Fruit fly (Drosophila melanogaster) whole organism, adult: Measurements from ENCODE around the gene CG3081.

Source experiments
- CG33017 ChIP-seq: fragments of 200-800 bp; sonication (Bioruptor generic); optimal IDR thresholded peaks from 2 replicates; lab custom pipeline; 2018; ENCODE audit warnings: missing biosample characterization, mild to moderate bottlenecking, missing genetic modification characterization, moderate library complexity
- CG5204 ChIP-seq: fragments of 200-800 bp; sonication (Bioruptor generic); optimal IDR thresholded peaks from 2 replicates; lab custom pipeline; 2016; ENCODE audit warnings: missing biosample characterization, missing genetic modification characterization
- Crg-1 ChIP-seq: fragments of 200-800 bp; sonication (Bioruptor generic); optimal IDR thresholded peaks from 2 replicates; lab custom pipeline; 2016; ENCODE audit warnings: missing biosample characterization, missing genetic modification characterization
- Hr96 ChIP-seq: fragments of 200-800 bp; sonication (Bioruptor generic); optimal IDR thresholded peaks from 2 replicates; lab custom pipeline; 2016; ENCODE audit warnings: missing biosample characterization, missing genetic modification characterization
- bab1 ChIP-seq: fragments of 200-800 bp; sonication (Bioruptor generic); optimal IDR thresholded peaks from 3 replicates; lab custom pipeline; 2019; ENCODE audit warnings: missing biosample characterization, mild to moderate bottlenecking, missing genetic modification characterization, moderate library complexity
- kay ChIP-seq: fragments of 200-800 bp; sonication (Bioruptor generic); peaks from one replicate; lab custom pipeline; 2016; ENCODE audit warnings: missing biosample characterization, missing genetic modification characterization, borderline replicate concordance
- ovo ChIP-seq: fragments of 200-800 bp; sonication (Bioruptor generic); optimal IDR thresholded peaks from 2 replicates; lab custom pipeline; 2016; ENCODE audit warnings: missing biosample characterization, missing genetic modification characterization
- pad ChIP-seq: fragments of 200-800 bp; sonication (Bioruptor generic); optimal IDR thresholded peaks from 3 replicates; lab custom pipeline; 2017; ENCODE audit warnings: missing biosample characterization, missing genetic modification characterization, mild to moderate bottlenecking, moderate library complexity, missing genetic modification reagents

dm6 chrX:4604553-4604952, 39.2 kb downstream of the CG3081 start:
- no peak for TF ChIP-seq Crg-1 (GFP tag; lab: Kevin White, UChicago)
- TF ChIP-seq ovo (GFP tag; lab: Kevin White, UChicago) = no peak
- no peak for TF ChIP-seq kay (GFP tag; lab: Kevin White, UChicago)
- TF ChIP-seq bab1 (GFP tag; lab: Kevin White, UChicago) = no peak
- no peak for TF ChIP-seq CG33017 (tag; lab: Kevin White, UChicago)
- TF ChIP-seq CG5204 (GFP tag; lab: Kevin White, UChicago) = no peak
- no peak for TF ChIP-seq Hr96 (GFP tag; lab: Kevin White, UChicago)
- no peak for TF ChIP-seq pad (GFP tag; lab: Kevin White, UChicago)
